Fruit fly (Drosophila melanogaster) whole organism, adult: Measurements from ENCODE around the gene dysf.

Source experiments
- CG11617 ChIP-seq: fragments of 200-800 bp; sonication (Bioruptor generic); optimal IDR thresholded peaks from 2 replicates; lab custom pipeline; 2017; ENCODE audit warnings: mild to moderate bottlenecking, missing biosample characterization, missing genetic modification reagents, missing genetic modification characterization
- CG12768 ChIP-seq: fragments of 200-800 bp; sonication (Bioruptor generic); optimal IDR thresholded peaks from 2 replicates; lab custom pipeline; 2017; ENCODE audit warnings: missing biosample characterization, missing genetic modification characterization, mild to moderate bottlenecking, moderate library complexity, missing genetic modification reagents
- CG14711 ChIP-seq: fragments of 200-800 bp; sonication (Bioruptor generic); optimal IDR thresholded peaks from 2 replicates; lab custom pipeline; 2018; ENCODE audit warnings: missing biosample characterization, mild to moderate bottlenecking, missing genetic modification characterization, moderate library complexity
- CG1620 ChIP-seq: fragments of 200-800 bp; sonication (Bioruptor generic); optimal IDR thresholded peaks from 2 replicates; lab custom pipeline; 2016; ENCODE audit warnings: missing biosample characterization, missing genetic modification characterization
- CG33017 ChIP-seq: fragments of 200-800 bp; sonication (Bioruptor generic); optimal IDR thresholded peaks from 2 replicates; lab custom pipeline; 2018; ENCODE audit warnings: missing biosample characterization, mild to moderate bottlenecking, missing genetic modification characterization, moderate library complexity
- CG5204 ChIP-seq: fragments of 200-800 bp; sonication (Bioruptor generic); optimal IDR thresholded peaks from 2 replicates; lab custom pipeline; 2016; ENCODE audit warnings: missing biosample characterization, missing genetic modification characterization
- CG7045 ChIP-seq: fragments of 200-800 bp; sonication (Bioruptor generic); optimal IDR thresholded peaks from 2 replicates; lab custom pipeline; 2017; ENCODE audit warnings: missing biosample characterization, mild to moderate bottlenecking, missing genetic modification characterization
- CG7101 ChIP-seq: fragments of 200-800 bp; sonication (Bioruptor generic); optimal IDR thresholded peaks from 2 replicates; lab custom pipeline; 2018; ENCODE audit warnings: missing biosample characterization, mild to moderate bottlenecking, missing genetic modification characterization, moderate library complexity
- Clk ChIP-seq: fragments of 200-800 bp; sonication (Bioruptor generic); optimal IDR thresholded peaks from 2 replicates; lab custom pipeline; 2017; ENCODE audit warnings: missing biosample characterization, missing genetic modification characterization
- Crg-1 ChIP-seq: fragments of 200-800 bp; sonication (Bioruptor generic); optimal IDR thresholded peaks from 2 replicates; lab custom pipeline; 2016; ENCODE audit warnings: missing biosample characterization, missing genetic modification characterization
- Hr96 ChIP-seq: fragments of 200-800 bp; sonication (Bioruptor generic); optimal IDR thresholded peaks from 2 replicates; lab custom pipeline; 2016; ENCODE audit warnings: missing biosample characterization, missing genetic modification characterization
- Mnt ChIP-seq: fragments of 200-800 bp; sonication (Bioruptor generic); optimal IDR thresholded peaks from 2 replicates; lab custom pipeline; 2016; ENCODE audit warnings: missing biosample characterization, mild to moderate bottlenecking, missing genetic modification characterization
- bab1 ChIP-seq: fragments of 200-800 bp; sonication (Bioruptor generic); optimal IDR thresholded peaks from 3 replicates; lab custom pipeline; 2019; ENCODE audit warnings: missing biosample characterization, mild to moderate bottlenecking, missing genetic modification characterization, moderate library complexity
- cic ChIP-seq: fragments of 200-800 bp; sonication (Bioruptor generic); optimal IDR thresholded peaks from 2 replicates; lab custom pipeline; 2017; ENCODE audit warnings: missing biosample characterization, mild to moderate bottlenecking, missing genetic modification characterization, moderate library complexity
- cnc ChIP-seq, 2 experiments: fragments of >200 bp; optimal IDR thresholded peaks; 2 replicates each; lab custom pipeline; 2017
- kay ChIP-seq: fragments of 200-800 bp; sonication (Bioruptor generic); peaks from one replicate; lab custom pipeline; 2016; ENCODE audit warnings: missing biosample characterization, missing genetic modification characterization, borderline replicate concordance
- ovo ChIP-seq: fragments of 200-800 bp; sonication (Bioruptor generic); optimal IDR thresholded peaks from 2 replicates; lab custom pipeline; 2016; ENCODE audit warnings: missing biosample characterization, missing genetic modification characterization
- pad ChIP-seq: fragments of 200-800 bp; sonication (Bioruptor generic); optimal IDR thresholded peaks from 3 replicates; lab custom pipeline; 2017; ENCODE audit warnings: missing biosample characterization, missing genetic modification characterization, mild to moderate bottlenecking, moderate library complexity, missing genetic modification reagents
- tj ChIP-seq: fragments of 200-800 bp; sonication (Bioruptor generic); optimal IDR thresholded peaks from 3 replicates; lab custom pipeline; 2017; ENCODE audit warnings: missing biosample characterization, mild to moderate bottlenecking, missing genetic modification characterization, moderate library complexity
- toe ChIP-seq: fragments of 200-800 bp; sonication (Bioruptor generic); optimal IDR thresholded peaks from 2 replicates; lab custom pipeline; 2016; ENCODE audit warnings: missing biosample characterization, missing genetic modification characterization

dysf gene

DNA sequence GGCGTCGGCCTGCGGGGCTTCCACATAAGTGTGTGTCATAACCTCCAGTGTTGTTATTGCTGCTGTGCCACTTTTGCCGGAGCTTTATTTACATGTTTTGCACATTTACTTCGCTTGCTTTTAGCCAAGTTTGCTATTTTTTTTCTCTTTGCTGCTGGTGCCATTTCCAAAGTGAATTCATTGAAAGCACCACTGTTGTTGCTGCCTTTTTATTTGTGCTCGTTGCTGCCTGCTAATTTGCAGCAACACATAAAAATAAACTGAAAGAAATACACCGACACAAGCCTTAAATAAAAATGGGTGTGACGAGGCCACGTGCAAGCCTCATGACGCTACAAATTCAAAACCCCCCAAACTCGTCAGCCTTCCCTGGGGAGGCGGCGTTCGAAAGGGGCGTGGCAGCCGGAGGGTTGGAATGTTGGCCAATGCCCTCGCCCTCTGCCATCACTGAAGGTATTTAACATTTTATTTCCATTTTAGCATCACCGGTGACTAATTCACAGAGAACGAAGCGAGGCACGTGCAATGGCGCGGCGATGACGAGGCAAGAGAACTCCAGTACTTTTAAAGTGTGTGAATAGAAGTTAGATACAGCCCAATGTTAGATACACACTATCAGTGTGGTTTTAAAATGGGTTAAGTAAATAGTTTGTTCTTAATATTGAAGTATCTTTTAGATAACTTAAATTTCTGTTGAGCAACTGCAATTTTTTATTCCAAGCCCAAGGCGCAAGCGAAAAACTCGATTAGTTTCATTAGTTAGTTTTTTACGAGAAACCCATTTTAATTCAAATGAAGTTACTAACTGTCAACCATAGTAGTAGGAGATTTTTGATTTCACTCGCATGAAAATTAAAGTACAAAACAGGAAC, 27.6 kb upstream of the dysf start, which contains the start of gene CG14556:
TSS of gene CG14556 (plus strand) at position 822 of the 872 bp plus-strand sequence.
- TF ChIP-seq CG14711 (tag; lab: Kevin White, UChicago): no peak
- peak; percentile 70 for TF ChIP-seq kay
- TF ChIP-seq ovo (GFP tag; lab: Kevin White, UChicago): no peak
- TF ChIP-seq tj (GFP tag; lab: Kevin White, UChicago): peak; percentile 95
- no peak for TF ChIP-seq CG5204 (GFP tag; lab: Kevin White, UChicago)

DNA sequence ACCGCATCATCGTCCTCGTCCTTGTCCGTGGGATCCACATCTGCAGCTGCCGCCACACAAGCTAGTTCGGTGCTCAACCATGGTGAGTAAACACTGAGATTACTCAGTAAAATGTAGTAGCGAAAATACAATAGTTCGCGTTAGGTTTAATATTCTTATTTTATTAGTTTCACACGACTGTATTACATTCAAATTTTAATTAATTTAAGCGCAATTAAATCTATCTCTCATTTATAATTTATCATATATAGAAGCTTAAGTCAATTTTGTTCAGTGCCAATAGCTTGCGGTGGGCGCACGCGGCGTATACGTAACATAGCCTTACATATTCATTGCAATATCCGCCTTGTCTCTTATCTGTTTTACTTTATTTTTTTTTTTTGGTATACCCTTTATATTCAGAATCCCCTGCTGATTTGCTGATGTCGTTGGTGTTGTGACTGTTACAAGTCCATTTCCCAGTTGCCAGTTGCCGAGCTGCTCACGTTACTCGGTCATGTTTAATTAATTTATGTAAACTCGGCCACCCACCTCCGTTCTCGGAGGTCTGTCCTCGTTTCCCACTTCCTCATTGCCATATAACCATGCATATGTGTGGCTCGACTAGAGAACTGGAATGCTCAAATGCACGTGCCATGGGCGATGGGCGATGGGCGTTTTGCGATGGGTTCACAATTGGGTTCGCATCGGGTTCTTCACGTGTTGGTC, 26.2 kb upstream of the dysf start:
- TF ChIP-seq CG7101 (tag; lab: Kevin White, UChicago) (no peak), CG5204 (GFP tag; lab: Kevin White, UChicago) (peak; percentile 16), CG12768 (GFP tag; lab: Kevin White, UChicago) (no peak)

DNA sequence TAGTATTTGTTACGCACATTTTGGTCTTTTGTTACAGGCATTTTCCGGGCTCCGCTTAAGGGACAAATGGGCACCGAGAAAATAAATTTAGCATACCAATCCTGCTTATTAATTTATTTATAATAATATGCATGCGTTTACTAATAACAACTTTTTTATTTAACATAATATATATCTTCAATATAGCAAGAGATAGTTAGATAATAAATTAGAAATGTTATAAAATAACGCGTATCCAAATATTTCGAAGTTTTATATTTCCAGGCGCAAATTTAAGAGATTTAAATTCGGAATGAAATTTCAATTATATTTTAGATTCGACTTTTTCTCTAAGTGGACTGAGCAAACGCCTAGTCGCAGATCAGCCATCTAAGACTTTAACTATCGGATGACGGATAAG, 24.4 kb upstream of the dysf start:
- no peak for TF ChIP-seq CG7045 (GFP tag; lab: Kevin White, UChicago)
- TF ChIP-seq Hr96 (GFP tag; lab: Kevin White, UChicago): no peak
- TF ChIP-seq CG1620 (GFP tag; lab: Kevin White, UChicago): no peak
- TF ChIP-seq bab1 (GFP tag; lab: Kevin White, UChicago): no peak
- TF ChIP-seq Clk (GFP tag; lab: Kevin White, UChicago): no peak
- no peak for TF ChIP-seq CG11617 (GFP tag; lab: Kevin White, UChicago)
- no peak for TF ChIP-seq Crg-1 (GFP tag; lab: Kevin White, UChicago)
- TF ChIP-seq CG33017 (tag; lab: Kevin White, UChicago): no peak
- TF ChIP-seq cnc (optimal IDR thresholded peaks at IDR 0.05; lab: Kevin White, UChicago): no peak

DNA sequence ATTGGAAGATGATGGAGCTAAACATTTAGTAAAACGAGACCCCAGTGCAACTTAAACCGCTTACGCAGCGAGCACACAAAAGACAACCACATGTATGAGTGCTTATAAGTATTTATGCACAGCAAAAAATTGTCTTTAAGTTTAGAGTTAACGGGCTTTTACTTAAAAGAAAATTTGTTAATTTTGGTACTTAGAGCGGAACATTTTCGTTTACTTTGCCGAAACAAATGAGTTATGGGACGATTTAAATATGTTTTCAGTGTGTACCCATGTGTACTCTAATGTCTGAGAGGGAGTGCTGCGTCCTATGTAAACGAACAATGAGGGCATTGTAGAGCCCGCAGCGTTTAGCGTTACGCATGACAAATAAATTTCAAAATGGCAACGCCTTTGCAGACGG, 23.3 kb upstream of the dysf start:
- TF ChIP-seq Hr96 (GFP tag; lab: Kevin White, UChicago): no peak
- TF ChIP-seq CG33017 (tag; lab: Kevin White, UChicago): no peak
- TF ChIP-seq CG5204 (GFP tag; lab: Kevin White, UChicago): no peak
- TF ChIP-seq pad: no peak

DNA sequence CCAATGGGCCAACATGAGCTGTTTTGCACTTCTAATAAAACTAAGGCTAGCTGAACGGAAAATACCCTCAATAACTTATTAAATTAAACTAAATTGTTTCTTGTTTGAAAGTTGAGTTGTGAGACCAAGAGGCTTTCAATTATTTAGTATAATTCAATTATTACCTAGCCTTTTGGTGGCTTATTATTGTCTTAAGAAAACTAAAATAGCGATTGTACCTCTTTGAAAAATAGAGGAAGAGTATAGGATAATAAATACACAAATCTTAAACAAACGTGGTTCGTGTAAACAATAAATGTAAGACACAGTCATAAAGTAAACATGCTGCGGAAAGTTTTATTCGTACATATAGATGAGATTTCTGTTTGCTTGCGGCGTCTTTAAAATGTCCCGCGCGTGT, 22.6 kb upstream of the dysf start:
- TF ChIP-seq ovo (GFP tag; lab: Kevin White, UChicago) (peak; percentile 54), Clk (GFP tag; lab: Kevin White, UChicago) (no peak), Crg-1 (GFP tag; lab: Kevin White, UChicago) (peak; percentile 80), CG33017 (tag; lab: Kevin White, UChicago) (peak; percentile 79), cic (GFP tag; lab: Kevin White, UChicago) (peak; percentile 53), Mnt (peak; percentile 64), tj (GFP tag; lab: Kevin White, UChicago) (no peak), CG7045 (GFP tag; lab: Kevin White, UChicago) (peak; percentile 71), CG14711 (tag; lab: Kevin White, UChicago) (peak; percentile 63), pad (peak; percentile 40), CG1620 (GFP tag; lab: Kevin White, UChicago) (no peak), cnc (optimal IDR thresholded peaks at IDR 0.05; lab: Kevin White, UChicago) (no peak), toe (GFP tag; lab: Kevin White, UChicago) (peak; percentile 36), kay (peak; percentile 10), CG7101 (tag; lab: Kevin White, UChicago) (peak; percentile 71), Hr96 (GFP tag; lab: Kevin White, UChicago) (peak; percentile 24), CG12768 (GFP tag; lab: Kevin White, UChicago) (peak; percentile 47), CG5204 (GFP tag; lab: Kevin White, UChicago) (peak; percentile 57), bab1 (GFP tag; lab: Kevin White, UChicago) (no peak), CG11617 (GFP tag; lab: Kevin White, UChicago) (peak; percentile 81)

DNA sequence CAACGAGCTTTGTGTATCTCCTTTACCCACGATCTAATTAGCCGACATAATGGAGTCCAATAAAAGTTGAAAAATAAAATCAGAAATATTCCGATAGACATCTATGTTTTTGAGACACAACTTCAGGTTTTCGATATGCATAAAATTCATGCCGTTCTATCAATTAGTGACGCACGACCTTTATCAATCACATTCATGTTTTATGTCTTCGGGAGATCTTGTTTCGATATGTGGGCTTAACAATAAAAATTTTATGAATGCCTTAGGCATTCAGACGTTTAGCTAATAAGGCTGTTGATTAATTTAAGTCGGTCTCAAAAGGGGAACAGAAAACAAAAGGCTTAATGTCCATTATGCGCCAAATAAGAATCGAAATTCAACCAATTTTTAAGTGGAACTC, 21.5 kb upstream of the dysf start:
- TF ChIP-seq CG7045 (GFP tag; lab: Kevin White, UChicago) (no peak), toe (GFP tag; lab: Kevin White, UChicago) (no peak), CG12768 (GFP tag; lab: Kevin White, UChicago) (no peak), ovo (GFP tag; lab: Kevin White, UChicago) (no peak), cnc (optimal IDR thresholded peaks at IDR 0.05; lab: Kevin White, UChicago) (no peak), CG33017 (tag; lab: Kevin White, UChicago) (no peak), Clk (GFP tag; lab: Kevin White, UChicago) (no peak), Crg-1 (GFP tag; lab: Kevin White, UChicago) (no peak)
